Worm (Caenorhabditis elegans): Measurements from ENCODE around the gene C25A8.5.

ce11 chrIV:6997918-6998317 lies 1.4 kb upstream of the C25A8.5 start:
- TF ChIP-seq R02D3.7 (tag; optimal IDR thresholded peaks at IDR 0.05), result no peak
- no peak for TF ChIP-seq nhr-11 (tag; optimal IDR thresholded peaks at IDR 0.05)
- no peak for TF ChIP-seq nhr-25 (tag; optimal IDR thresholded peaks at IDR 0.05)
- no peak for TF ChIP-seq skn-1 (tag; optimal IDR thresholded peaks at IDR 0.05)
- no peak for TF ChIP-seq elt-1 (tag; optimal IDR thresholded peaks at IDR 0.05)
- no peak for TF ChIP-seq ama-1 (optimal IDR thresholded peaks at IDR 0.05)
- TF ChIP-seq nhr-6 (tag; optimal IDR thresholded peaks at IDR 0.05), result no peak
- no peak for TF ChIP-seq egl-27 (tag; optimal IDR thresholded peaks at IDR 0.05)

Measured in whole organism, L2 larva.